Worm (Caenorhabditis elegans): ENCODE measurements around the gene comt-3.
A peak's percentile ranks its signal among the peaks of the same experiment; 100 is the strongest.

comt-3 gene

DNA sequence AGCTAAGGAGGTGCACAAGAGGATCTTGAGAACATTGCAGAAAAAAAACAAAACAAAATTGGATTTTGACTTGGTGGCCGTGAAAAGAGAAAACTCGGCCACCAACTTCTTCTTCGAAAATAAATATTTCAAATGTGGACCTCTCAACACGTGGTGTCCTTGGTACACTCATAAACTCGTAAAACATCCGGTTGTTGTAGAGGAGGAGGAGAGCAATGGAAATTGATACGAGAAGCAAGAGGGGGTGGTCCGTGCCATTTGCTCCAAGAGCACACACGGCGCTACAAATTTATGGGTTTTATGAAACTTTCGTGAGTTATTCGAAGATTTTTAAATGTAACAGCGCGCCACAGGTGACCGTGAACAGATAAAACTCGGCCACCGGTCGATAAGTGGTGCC lies 24.6 kb downstream of the comt-3 start (continued):
- TF ChIP-seq Y75B8A.6 (GFP tag; IDR thresholded peaks at IDR 0.05) = no peak

DNA sequence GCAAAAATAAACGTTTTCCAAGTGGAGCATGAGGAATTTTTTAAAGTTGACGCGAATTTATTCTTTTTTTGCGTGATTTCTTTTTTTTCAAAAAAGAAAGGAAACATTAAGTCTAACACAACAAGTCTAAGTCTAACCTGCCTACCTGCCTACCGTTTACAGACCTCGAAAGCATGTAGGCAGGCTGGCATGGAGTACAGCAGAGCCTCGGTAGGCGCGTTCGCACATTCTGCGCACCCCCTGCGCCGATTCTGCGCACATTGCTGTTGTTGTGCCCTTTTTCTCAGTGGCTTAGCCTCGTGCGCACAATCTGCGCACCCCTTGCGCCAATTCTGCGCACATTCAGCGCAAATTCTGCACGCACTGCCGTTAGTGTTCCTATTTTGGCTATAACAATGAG lies 26.5 kb downstream of the comt-3 start:
- TF ChIP-seq lin-39 (tag; optimal IDR thresholded peaks at IDR 0.05) (no peak), ceh-28 (tag; optimal IDR thresholded peaks at IDR 0.05) (no peak), php-3 (GFP tag; IDR thresholded peaks at IDR 0.05) (no peak), set-16 (GFP tag; IDR thresholded peaks at IDR 0.05) (peak; percentile 48; the same call in 1 of the 2 replicates), ceh-62 (tag; optimal IDR thresholded peaks at IDR 0.05) (no peak), jun-1 (tag; optimal IDR thresholded peaks at IDR 0.05) (no peak), aha-1 (tag) (peak; percentile 93), snpc-4 (tag; optimal IDR thresholded peaks at IDR 0.05) (no peak), lin-29 (GFP tag; IDR thresholded peaks at IDR 0.05) (no peak), hlh-30 (tag; optimal IDR thresholded peaks at IDR 0.05; ENCODE audit: insufficient read depth) (no peak), lin-15B (tag; optimal IDR thresholded peaks at IDR 0.05) (no peak)

DNA sequence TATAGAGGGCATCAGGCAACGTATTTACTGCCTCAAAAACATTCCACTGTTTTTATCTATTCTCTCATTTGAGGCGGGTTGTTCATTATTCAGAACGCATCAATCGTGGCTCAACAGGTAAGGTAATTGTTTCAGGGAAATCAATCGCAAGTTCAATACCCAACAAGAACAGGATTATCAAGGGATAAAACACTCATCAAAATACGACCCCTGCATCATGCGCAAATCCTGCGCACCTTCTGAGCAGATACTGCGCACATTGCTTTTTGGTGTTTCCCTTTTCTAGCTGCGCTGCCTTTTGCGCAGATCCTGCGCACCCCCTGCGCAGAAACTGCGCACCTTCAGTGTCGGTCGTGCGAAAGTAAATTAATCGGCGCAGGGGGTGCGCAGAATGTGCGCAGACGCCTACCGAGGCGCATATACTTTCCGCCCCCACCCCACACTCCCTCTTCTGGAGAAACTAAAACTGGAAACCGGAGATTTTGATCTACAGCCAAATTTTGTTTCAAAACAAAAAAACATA lies 28.5 kb downstream of the comt-3 start, which contains the start of gene F36F12.3:
TSS of gene F36F12.3 (plus strand) at position 51 of the 523 bp plus-strand sequence.
- TF ChIP-seq egl-43 (GFP tag; IDR thresholded peaks at IDR 0.05) = peak; percentile 65; the same call in 1 of the 2 replicates
- TF ChIP-seq set-16 (GFP tag; IDR thresholded peaks at IDR 0.05) = peak; percentile 78
- 0 out of 2 replicates have a peak, but pooled peaks have one; percentile 33 for TF ChIP-seq F44E2.7 (GFP tag; IDR thresholded peaks at IDR 0.05)

DNA sequence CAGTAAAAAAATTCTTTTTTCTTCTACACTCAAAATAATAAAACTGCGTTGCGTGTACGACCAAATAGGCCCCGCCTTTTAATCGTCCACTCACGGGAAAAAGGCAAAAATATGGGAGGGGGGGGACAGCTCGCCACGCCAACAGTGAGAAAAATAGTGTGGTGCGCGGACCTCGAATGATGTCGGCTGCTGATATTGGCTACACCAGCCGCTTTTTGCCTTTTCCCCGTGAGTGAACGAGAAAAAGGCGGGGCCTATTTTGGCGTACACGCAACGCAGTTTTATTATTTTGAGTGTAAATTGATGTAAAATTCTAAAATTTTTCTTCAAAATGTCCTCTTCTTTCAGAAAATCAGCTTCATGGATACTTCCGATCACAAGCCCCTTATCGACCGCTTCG lies 33.0 kb downstream of the comt-3 start, which contains the start of gene ztf-28:
TSS of gene ztf-28 (plus strand) at position 349 of the 400 bp plus-strand sequence.
- TF ChIP-seq aha-1 (tag) (peak; percentile 69), lin-38 (GFP tag; IDR thresholded peaks at IDR 0.05) (0 out of 2 replicates have a peak, but pooled peaks have one; percentile 8), Y48G9A.11 (GFP tag; IDR thresholded peaks at IDR 0.05) (peak; percentile 48; the same call in 1 of the 2 replicates)

DNA sequence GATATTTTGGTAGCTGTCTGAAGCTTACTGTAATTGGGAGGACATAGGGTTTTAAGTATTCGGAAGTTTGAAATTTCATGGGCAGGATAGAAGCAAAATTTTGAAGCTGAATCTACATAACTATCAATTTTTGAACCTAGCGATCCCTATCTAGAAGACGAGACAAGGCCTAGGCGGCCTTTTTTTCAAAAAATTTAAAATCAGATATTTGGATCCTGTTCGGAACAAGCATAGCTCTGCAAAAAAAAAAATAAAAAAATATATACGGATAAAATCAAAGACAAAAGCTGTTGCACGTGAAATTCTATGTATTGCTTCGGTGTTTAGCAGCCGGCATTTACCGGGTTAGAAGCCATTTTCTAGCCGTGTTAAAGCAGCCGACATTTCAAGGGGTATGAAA lies 37.9 kb downstream of the comt-3 start, which contains the start of gene F36F12.2:
TSS of gene F36F12.2 (minus strand) at position 101 of the 400 bp plus-strand sequence.
- TF ChIP-seq nhr-237 (tag; optimal IDR thresholded peaks at IDR 0.05) (no peak), egl-27 (tag; optimal IDR thresholded peaks at IDR 0.05) (no peak), jun-1 (tag; optimal IDR thresholded peaks at IDR 0.05) (no peak), spr-1 (tag; optimal IDR thresholded peaks at IDR 0.05) (no peak), T26A8.4 (GFP tag; IDR thresholded peaks at IDR 0.05) (no peak), F49E8.2 (tag; optimal IDR thresholded peaks at IDR 0.05; ENCODE audit: borderline replicate concordance) (no peak), duxl-1 (tag; optimal IDR thresholded peaks at IDR 0.05; ENCODE audit: poor library complexity) (no peak), lim-7 (GFP tag; IDR thresholded peaks at IDR 0.05) (no peak), nhr-28 (tag; optimal IDR thresholded peaks at IDR 0.05) (no peak), tag-97 (GFP tag; IDR thresholded peaks at IDR 0.05) (no peak), daf-19 (GFP tag; conservative IDR thresholded peaks at IDR 0.05) (no peak), saeg-2 (GFP tag; IDR thresholded peaks at IDR 0.05) (no peak), lin-15B (tag; optimal IDR thresholded peaks at IDR 0.05) (no peak), hlh-30 (tag; optimal IDR thresholded peaks at IDR 0.05; ENCODE audit: insufficient read depth) (no peak), ceh-44 (GFP tag; IDR thresholded peaks at IDR 0.05) (no peak), nhr-41 (GFP tag; IDR thresholded peaks at IDR 0.05) (no peak)

DNA sequence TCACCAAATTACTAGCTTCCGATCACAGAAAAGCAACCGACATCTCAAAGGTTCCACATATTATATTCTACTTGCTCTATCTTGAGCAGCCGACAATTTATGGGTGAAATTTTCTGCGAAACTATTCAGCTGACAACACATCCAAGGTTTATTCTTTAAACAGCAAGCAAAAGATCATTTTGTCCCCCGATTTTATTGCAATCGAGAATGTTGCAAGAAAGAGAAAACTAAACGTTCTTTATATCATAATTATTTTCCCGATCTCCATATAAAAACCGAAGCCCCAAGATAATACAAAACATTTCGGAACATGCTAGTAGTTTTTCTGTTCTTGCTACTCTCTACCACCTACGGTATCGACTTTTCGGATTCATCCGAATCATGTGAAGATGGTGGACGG lies 38.4 kb downstream of the comt-3 start, which contains the start of gene clec-207:
TSS of gene clec-207 (plus strand) at position 301 of the 400 bp plus-strand sequence.
- no peak for TF ChIP-seq jun-1 (tag; optimal IDR thresholded peaks at IDR 0.05)
- no peak for TF ChIP-seq F49E8.2 (tag; optimal IDR thresholded peaks at IDR 0.05; ENCODE audit: borderline replicate concordance)
- no peak for TF ChIP-seq aha-1 (tag)
- no peak for TF ChIP-seq dmd-9 (GFP tag; IDR thresholded peaks at IDR 0.05)
- TF ChIP-seq zip-2 (tag; optimal IDR thresholded peaks at IDR 0.05) = no peak
- no peak for TF ChIP-seq lin-13 (GFP tag; optimal IDR thresholded peaks at IDR 0.05)
- TF ChIP-seq egl-27 (tag; optimal IDR thresholded peaks at IDR 0.05) = no peak
- TF ChIP-seq Y105C5A.15 (GFP tag; IDR thresholded peaks at IDR 0.05) = no peak
- TF ChIP-seq tag-97 (GFP tag; IDR thresholded peaks at IDR 0.05) = no peak
- TF ChIP-seq attf-4 (tag; optimal IDR thresholded peaks at IDR 0.05) = no peak
- no peak for TF ChIP-seq mep-1 (tag; optimal IDR thresholded peaks at IDR 0.05)
- TF ChIP-seq duxl-1 (tag; optimal IDR thresholded peaks at IDR 0.05; ENCODE audit: poor library complexity) = no peak
- no peak for TF ChIP-seq ceh-20 (GFP tag; IDR thresholded peaks at IDR 0.05)
